Fruit fly (Drosophila melanogaster): ENCODE measurements around the gene CG15743.
A peak's percentile ranks its signal among the peaks of the same experiment; 100 is the strongest.

The CG15743 gene

dm6 chrX:13287854-13288376 is 2.4 kb downstream of the CG15743 start, which contains the start of gene Remo (continued):
- TF ChIP-seq Camta (GFP tag; optimal IDR thresholded peaks at IDR 0.05) (no peak), B-H1 (GFP tag; IDR thresholded peaks at IDR 0.05) (no peak), caup (GFP tag; optimal IDR thresholded peaks at IDR 0.05; ENCODE audit: severe bottlenecking) (no peak), CG18476 (GFP tag; optimal IDR thresholded peaks at IDR 0.05) (no peak), twi (tag; optimal IDR thresholded peaks at IDR 0.05) (no peak), CG1024 (GFP tag; IDR thresholded peaks at IDR 0.05) (no peak), Opbp (GFP tag; IDR thresholded peaks at IDR 0.05; ENCODE audit: partially characterized antibody) (peak; percentile 76), CG11093 (GFP tag; IDR thresholded peaks at IDR 0.05) (no peak), sim (GFP tag; IDR thresholded peaks at IDR 0.05) (no peak), CG14710 (tag; optimal IDR thresholded peaks at IDR 0.05) (peak; percentile 55), emc (GFP tag; optimal IDR thresholded peaks at IDR 0.05) (no peak), tap (tag; optimal IDR thresholded peaks at IDR 0.05) (no peak), bcd (GFP tag; optimal IDR thresholded peaks at IDR 0.05) (peak; percentile 72), D (optimal IDR thresholded peaks at IDR 0.05) (no peak), D (GFP tag; optimal IDR thresholded peaks at IDR 0.05) (no peak), ttk (GFP tag; IDR thresholded peaks at IDR 0.05) (no peak), CG15073 (GFP tag; optimal IDR thresholded peaks at IDR 0.05) (no peak), Lhr (GFP tag; optimal IDR thresholded peaks at IDR 0.05) (peak; percentile 73), ci (GFP tag; IDR thresholded peaks at IDR 0.05) (0 out of 3 replicates have a peak, but pooled peaks have one; percentile 33), Dad (GFP tag; optimal IDR thresholded peaks at IDR 0.05) (no peak), CG12391 (tag; optimal IDR thresholded peaks at IDR 0.05) (no peak), cas (GFP tag; IDR thresholded peaks at IDR 0.05) (no peak), CG4404 (GFP tag; IDR thresholded peaks at IDR 0.05) (no peak), bowl (GFP tag; IDR thresholded peaks at IDR 0.05) (no peak), slbo (GFP tag; IDR thresholded peaks at IDR 0.05) (no peak), Ets97D (GFP tag; optimal IDR thresholded peaks at IDR 0.05) (peak; percentile 51), org-1 (GFP tag; optimal IDR thresholded peaks at IDR 0.05) (no peak), CG7372 (GFP tag; IDR thresholded peaks at IDR 0.05) (no peak), NC2α (GFP tag; optimal IDR thresholded peaks at IDR 0.05) (no peak), ssp (GFP tag; IDR thresholded peaks at IDR 0.05) (no peak), Asciz (GFP tag; optimal IDR thresholded peaks at IDR 0.05) (no peak), az2 (GFP tag; optimal IDR thresholded peaks at IDR 0.05) (no peak), CG14667 (GFP tag; IDR thresholded peaks at IDR 0.05) (no peak), Awh (GFP tag; IDR thresholded peaks at IDR 0.05) (no peak), Oaz (GFP tag; IDR thresholded peaks at IDR 0.05) (no peak), stwl (tag; optimal IDR thresholded peaks at IDR 0.05) (peak; percentile 32), luna (GFP tag; optimal IDR thresholded peaks at IDR 0.05) (no peak), CG7556 (GFP tag; optimal IDR thresholded peaks at IDR 0.05) (no peak), TFAM (GFP tag; optimal IDR thresholded peaks at IDR 0.05) (no peak), CG14050 (GFP tag; IDR thresholded peaks at IDR 0.05) (no peak), wor (GFP tag; IDR thresholded peaks at IDR 0.05) (no peak), CG6791 (GFP tag; IDR thresholded peaks at IDR 0.05; ENCODE audit: partially characterized antibody) (peak; percentile 61; the same call in 1 of the 3 replicates), CG15601 (tag; optimal IDR thresholded peaks at IDR 0.05) (peak; percentile 11), CG43689 (GFP tag; IDR thresholded peaks at IDR 0.05) (no peak), dati (GFP tag; IDR thresholded peaks at IDR 0.05) (no peak), CG14441 (GFP tag; IDR thresholded peaks at IDR 0.05) (no peak), CG13123 (GFP tag; optimal IDR thresholded peaks at IDR 0.05) (no peak), mirr (GFP tag; optimal IDR thresholded peaks at IDR 0.05) (no peak), Blimp-1 (GFP tag; optimal IDR thresholded peaks at IDR 0.05) (no peak), mam (GFP tag; optimal IDR thresholded peaks at IDR 0.05) (no peak), cad (GFP tag; optimal IDR thresholded peaks at IDR 0.05) (no peak), BtbVII (GFP tag; optimal IDR thresholded peaks at IDR 0.05) (no peak), CG17802 (tag; optimal IDR thresholded peaks at IDR 0.05) (no peak)

All from whole organism, embryonic.